Fruit fly (Drosophila melanogaster) whole organism, embryonic: ENCODE results near the gene stet.

Experiments used
- ATbp ChIP-seq: fragments of 200-800 bp; sonication (Bioruptor generic); optimal IDR thresholded peaks from 2 replicates; lab custom pipeline; 2017; ENCODE audit warnings: missing biosample characterization, mild to moderate bottlenecking, missing genetic modification characterization, missing genetic modification reagents
- CG10274 ChIP-seq: fragments of 200-800 bp; sonication (Bioruptor generic); optimal IDR thresholded peaks from 3 replicates; lab custom pipeline; 2017; ENCODE audit warnings: missing biosample characterization, mild to moderate bottlenecking, missing genetic modification characterization
- CG10431 ChIP-seq: fragments of 200-800 bp; sonication (Bioruptor generic); optimal IDR thresholded peaks from 3 replicates; lab custom pipeline; 2018; ENCODE audit warnings: missing biosample characterization, mild to moderate bottlenecking, missing genetic modification characterization
- CG13624 ChIP-seq: fragments of 200-800 bp; sonication (Bioruptor generic); optimal IDR thresholded peaks from 2 replicates; lab custom pipeline; 2016; ENCODE audit warnings: missing biosample characterization, missing genetic modification characterization
- CG15073 ChIP-seq: fragments of 200-800 bp; sonication (Bioruptor generic); optimal IDR thresholded peaks from 2 replicates; lab custom pipeline; 2016; ENCODE audit warnings: missing biosample characterization, missing genetic modification characterization
- CG15479 ChIP-seq: fragments of 200-800 bp; sonication (Bioruptor generic); optimal IDR thresholded peaks from 3 replicates; lab custom pipeline; 2019; ENCODE audit warnings: missing biosample characterization, mild to moderate bottlenecking, missing genetic modification characterization, moderate library complexity
- CG15514 ChIP-seq: fragments of 200-800 bp; sonication (Bioruptor generic); optimal IDR thresholded peaks from 3 replicates; lab custom pipeline; 2017; ENCODE audit warnings: missing biosample characterization, missing genetic modification characterization, mild to moderate bottlenecking, moderate library complexity, missing genetic modification reagents
- CG18011 ChIP-seq: fragments of 200-800 bp; sonication (Bioruptor generic); optimal IDR thresholded peaks from 2 replicates; lab custom pipeline; 2017; ENCODE audit warnings: missing biosample characterization, missing genetic modification characterization, mild to moderate bottlenecking, moderate library complexity, missing genotype
- CG18619 ChIP-seq: fragments of 200-800 bp; sonication (Bioruptor generic); optimal IDR thresholded peaks from 3 replicates; lab custom pipeline; 2017; ENCODE audit warnings: missing biosample characterization, mild to moderate bottlenecking, missing genetic modification characterization
- CG34422 ChIP-seq: fragments of 200-800 bp; sonication (Bioruptor generic); IDR thresholded peaks from 3 replicates; pipeline ENCODE4 v1.3.6; 2022; ENCODE audit warnings: missing biosample characterization, missing genetic modification characterization
- CG6175 ChIP-seq: fragments of 200-800 bp; sonication (Bioruptor generic); IDR thresholded peaks from 3 replicates; pipeline ENCODE4 v1.3.6; 2022; ENCODE audit warnings: missing biosample characterization, missing genetic modification characterization
- CG6689 ChIP-seq: fragments of 200-800 bp; sonication (Bioruptor generic); IDR thresholded peaks from 2 replicates; pipeline ENCODE4 v1.3.6; 2022; ENCODE audit warnings: missing biosample characterization, missing genetic modification characterization
- CG6765 ChIP-seq: fragments of 200-800 bp; sonication (Bioruptor generic); optimal IDR thresholded peaks from 3 replicates; lab custom pipeline; 2017; ENCODE audit warnings: missing biosample characterization, mild to moderate bottlenecking, missing genetic modification characterization
- CG6791 ChIP-seq: fragments of 200-800 bp; sonication (Bioruptor generic); IDR thresholded peaks from 3 replicates; pipeline ENCODE4 v1.3.6; 2022; ENCODE audit warnings: missing biosample characterization, missing genetic modification characterization; ENCODE audit not compliant: partially characterized antibody
- CG9876 ChIP-seq: fragments of 200-800 bp; sonication (Bioruptor generic); optimal IDR thresholded peaks from 2 replicates; lab custom pipeline; 2016; ENCODE audit warnings: missing biosample characterization, missing genetic modification characterization
- CrebB ChIP-seq: fragments of 200-800 bp; sonication (Bioruptor generic); optimal IDR thresholded peaks from 3 replicates; lab custom pipeline; 2018; ENCODE audit warnings: missing biosample characterization, mild to moderate bottlenecking, missing genetic modification characterization
- Fer2 ChIP-seq: fragments of 200-800 bp; sonication (Bioruptor generic); optimal IDR thresholded peaks from 2 replicates; lab custom pipeline; 2018; ENCODE audit warnings: missing biosample characterization, mild to moderate bottlenecking, missing genetic modification characterization, moderate library complexity
- Hr39 ChIP-seq: fragments of >200 bp; optimal IDR thresholded peaks from 2 replicates; lab custom pipeline; 2017
- MESR4 ChIP-seq: fragments of 200-800 bp; sonication (Bioruptor generic); optimal IDR thresholded peaks from 2 replicates; lab custom pipeline; 2018; ENCODE audit warnings: missing biosample characterization, mild to moderate bottlenecking, missing genetic modification characterization, moderate library complexity
- Nf-YB ChIP-seq: fragments of 200-800 bp; sonication (Bioruptor generic); optimal IDR thresholded peaks from 3 replicates; lab custom pipeline; 2019; ENCODE audit warnings: missing biosample characterization, mild to moderate bottlenecking, missing genetic modification characterization, moderate library complexity
- Optix ChIP-seq: fragments of 200-800 bp; sonication (Bioruptor generic); IDR thresholded peaks from 3 replicates; pipeline ENCODE4 v1.3.6; 2022; ENCODE audit warnings: missing biosample characterization, missing genetic modification characterization
- Ptx1 ChIP-seq: fragments of 200-800 bp; sonication (Bioruptor generic); IDR thresholded peaks from 2 replicates; pipeline ENCODE4 v1.3.6; 2022; ENCODE audit warnings: missing biosample characterization, missing genetic modification characterization
- Rx ChIP-seq: fragments of 200-800 bp; sonication (Bioruptor generic); IDR thresholded peaks from 2 replicates; pipeline ENCODE4 v1.3.6; 2022; ENCODE audit warnings: missing biosample characterization, missing genetic modification characterization
- Spps ChIP-seq: fragments of 200-800 bp; sonication (Bioruptor generic); optimal IDR thresholded peaks from 2 replicates; lab custom pipeline; 2018; ENCODE audit warnings: missing biosample characterization, mild to moderate bottlenecking, missing genetic modification characterization
- Taf1 ChIP-seq: fragments of 200-800 bp; sonication (Bioruptor generic); IDR thresholded peaks from 2 replicates; pipeline ENCODE4 v1.3.6; 2022; ENCODE audit warnings: missing biosample characterization, missing genetic modification characterization
- Tbp ChIP-seq: fragments of >200 bp; optimal IDR thresholded peaks from 2 replicates; lab custom pipeline; 2018; ENCODE audit warnings: missing biosample characterization, missing genetic modification characterization
- ase ChIP-seq: fragments of 200-800 bp; sonication (Bioruptor generic); IDR thresholded peaks from 3 replicates; pipeline ENCODE4 v1.3.6; 2022; ENCODE audit warnings: missing biosample characterization, missing genetic modification characterization
- chinmo ChIP-seq: fragments of 200-800 bp; sonication (Bioruptor generic); IDR thresholded peaks from 4 replicates; pipeline ENCODE4 v1.3.6; 2022; ENCODE audit warnings: missing biosample characterization, missing genetic modification characterization; ENCODE audit not compliant: partially characterized antibody
- chm ChIP-seq: fragments of 200-800 bp; sonication (Bioruptor generic); IDR thresholded peaks from 2 replicates; pipeline ENCODE4 v1.3.6; 2022; ENCODE audit warnings: missing biosample characterization, missing genetic modification characterization
- crp ChIP-seq, 2 experiments: fragments of 200-800 bp; sonication (Bioruptor generic); optimal IDR thresholded peaks; 2 replicates in 1 of 2; 3 replicates in 1 of 2; lab custom pipeline; 2017; ENCODE audit warnings: missing biosample characterization in 2 of 2, missing genetic modification characterization in 2 of 2, mild to moderate bottlenecking in 1 of 2, moderate library complexity in 1 of 2
- da ChIP-seq: fragments of 200-800 bp; sonication (Bioruptor generic); optimal IDR thresholded peaks from 2 replicates; lab custom pipeline; 2016; ENCODE audit warnings: missing biosample characterization, missing genetic modification characterization
- dimm ChIP-seq: fragments of 200-800 bp; sonication (Bioruptor generic); IDR thresholded peaks from 2 replicates; pipeline ENCODE4 v1.3.6; 2022; ENCODE audit warnings: missing biosample characterization, missing genetic modification characterization
- ftz-f1 ChIP-seq: fragments of 200-800 bp; sonication (Bioruptor generic); optimal IDR thresholded peaks from 2 replicates; lab custom pipeline; 2016; ENCODE audit warnings: missing biosample characterization, missing genetic modification characterization
- hbn ChIP-seq: fragments of 200-800 bp; sonication (Bioruptor generic); IDR thresholded peaks from 2 replicates; pipeline ENCODE4 v1.3.6; 2022; ENCODE audit warnings: missing biosample characterization, missing genetic modification characterization; ENCODE audit not compliant: partially characterized antibody
- kah ChIP-seq: fragments of 200-800 bp; sonication (Bioruptor generic); optimal IDR thresholded peaks from 2 replicates; lab custom pipeline; 2018; ENCODE audit warnings: missing biosample characterization, mild to moderate bottlenecking, missing genetic modification characterization
- kni ChIP-seq: fragments of 200-800 bp; sonication (Bioruptor generic); optimal IDR thresholded peaks from 3 replicates; lab custom pipeline; 2017; ENCODE audit warnings: mild to moderate bottlenecking, missing biosample characterization, missing genetic modification reagents, missing genetic modification characterization
- nerfin-2 ChIP-seq: fragments of 200-800 bp; sonication (Bioruptor generic); IDR thresholded peaks from 2 replicates; pipeline ENCODE4 v1.3.6; 2022; ENCODE audit warnings: missing biosample characterization, missing genetic modification characterization; ENCODE audit not compliant: partially characterized antibody
- otp ChIP-seq: fragments of 200-800 bp; sonication (Bioruptor generic); IDR thresholded peaks from 3 replicates; pipeline ENCODE4, ENCODE4 v1.3.6; 2022; ENCODE audit warnings: missing biosample characterization, missing genetic modification characterization
- pan ChIP-seq, 4 experiments: fragments of >200 bp in 3 of 4; fragments of 200-800 bp in 1 of 4; sonication (Bioruptor generic) in 1 of 4; optimal IDR thresholded peaks in 3 of 4; IDR thresholded peaks in 1 of 4; 2 replicates each; pipeline versions ENCODE4 v1.3.6 to Lab custom; 2017 to 2022; ENCODE audit warnings: missing biosample characterization in 2 of 4, missing genetic modification characterization in 2 of 4, mixed read lengths in 1 of 4
- peb ChIP-seq: fragments of 200-800 bp; sonication (Bioruptor generic); IDR thresholded peaks from 2 replicates; pipeline ENCODE4 v1.3.6; 2022; ENCODE audit warnings: missing biosample characterization, missing genetic modification characterization
- prd ChIP-seq, 3 experiments: fragments of >200 bp in 2 of 3; fragments of 200-800 bp in 1 of 3; sonication (Bioruptor generic) in 1 of 3; optimal IDR thresholded peaks in 2 of 3; IDR thresholded peaks in 1 of 3; 2 replicates in 2 of 3; 3 replicates in 1 of 3; pipeline versions ENCODE4 v1.3.6 to Lab custom; 2017 to 2022; ENCODE audit warnings: missing biosample characterization in 1 of 3, missing genetic modification characterization in 1 of 3
- run ChIP-seq: fragments of 200-800 bp; sonication (Bioruptor generic); optimal IDR thresholded peaks from 3 replicates; lab custom pipeline; 2018; ENCODE audit warnings: missing biosample characterization, mild to moderate bottlenecking, missing genetic modification characterization
- slbo ChIP-seq: fragments of 200-800 bp; sonication (Bioruptor generic); IDR thresholded peaks from 2 replicates; pipeline ENCODE4 v1.3.6; 2022; ENCODE audit warnings: missing biosample characterization, missing genetic modification characterization
- so ChIP-seq: fragments of 200-800 bp; sonication (Bioruptor generic); IDR thresholded peaks from 3 replicates; pipeline ENCODE4 v1.3.6; 2022; ENCODE audit warnings: missing biosample characterization, missing genetic modification characterization
- tup ChIP-seq: fragments of 200-800 bp; sonication (Bioruptor generic); optimal IDR thresholded peaks from 2 replicates; lab custom pipeline; 2016; ENCODE audit warnings: missing biosample characterization, mild to moderate bottlenecking, missing genetic modification characterization, moderate library complexity
- tx ChIP-seq: fragments of 200-800 bp; sonication (Bioruptor generic); optimal IDR thresholded peaks from 2 replicates; lab custom pipeline; 2016; ENCODE audit warnings: missing biosample characterization, missing genetic modification characterization

Gene stet

dm6 chr3L:1517274-1518047 lies 28.1 kb upstream of the stet start (continued):
- TF ChIP-seq peb (GFP tag; lab: Robert Waterston, UW): no peak
- TF ChIP-seq hbn: peak; percentile 66
- peak; percentile 80 for TF ChIP-seq CG6791
- peak; percentile 65 for TF ChIP-seq nerfin-2
- no peak for TF ChIP-seq ATbp
- TF ChIP-seq Fer2 (tag; lab: Kevin White, UChicago): no peak
- no peak for TF ChIP-seq CG10431
- peak; percentile 69 for TF ChIP-seq CG18011 (GFP tag; lab: Kevin White, UChicago)
- peak; percentile 51; the same call in 1 of the 3 replicates for TF ChIP-seq CG34422 (GFP tag; lab: Robert Waterston, UW)
- no peak for TF ChIP-seq dimm (GFP tag; lab: Robert Waterston, UW)
- TF ChIP-seq tx (GFP tag; lab: Kevin White, UChicago): peak; percentile 69

dm6 chr3L:1516631-1517273 lies 27.4 kb upstream of the stet start, which contains the start of gene cue:
cue (minus strand) TSS chr3L:1517271.
- TF ChIP-seq CG10274 (peak; percentile 96), Nf-YB (GFP tag; lab: Kevin White, UChicago) (no peak), Optix (no peak), CG15073 (GFP tag; lab: Kevin White, UChicago) (no peak), kah (GFP tag; lab: Kevin White, UChicago) (peak; percentile 56), chm (0 out of 2 replicates have a peak, but pooled peaks have one; percentile 14), crp (GFP tag; optimal IDR thresholded peaks at IDR 0.05; lab: Kevin White, UChicago) (peak in 1 of 2 experiments; percentile 33), Tbp (GFP tag; lab: Kevin White, UChicago) (no peak), pan (optimal IDR thresholded peaks at IDR 0.05; lab: Kevin White, UChicago) (no peak), pan (GFP tag; optimal IDR thresholded peaks at IDR 0.05 in 1 of 2, IDR thresholded peaks at IDR 0.05 in 1 of 2) (no peak), Spps (tag; lab: Kevin White, UChicago) (no peak), CG13624 (GFP tag; lab: Kevin White, UChicago) (no peak), Ptx1 (GFP tag; lab: Robert Waterston, UW) (no peak), CG15514 (peak; percentile 63), CG6689 (no peak), so (peak; percentile 60; the same call in 2 of the 3 replicates), CG6175 (GFP tag; lab: Robert Waterston, UW) (peak; percentile 75; the same call in 2 of the 3 replicates), run (tag; lab: Kevin White, UChicago) (no peak), CG9876 (GFP tag; lab: Kevin White, UChicago) (no peak), Taf1 (GFP tag; lab: Robert Waterston, UW) (0 out of 2 replicates have a peak, but pooled peaks have one; percentile 6), MESR4 (peak; percentile 43), kni (GFP tag; lab: Kevin White, UChicago) (no peak), tup (no peak), prd (optimal IDR thresholded peaks at IDR 0.05; lab: Kevin White, UChicago) (no peak), prd (GFP tag; IDR thresholded peaks at IDR 0.05; lab: Robert Waterston, UW) (no peak), ftz-f1 (GFP tag; lab: Kevin White, UChicago) (peak; percentile 53), Rx (GFP tag; lab: Robert Waterston, UW) (no peak), slbo (GFP tag; lab: Robert Waterston, UW) (no peak), CG18619 (GFP tag; lab: Kevin White, UChicago) (no peak), otp (0 out of 3 replicates have a peak, but pooled peaks have one; percentile 16), ase (GFP tag; lab: Robert Waterston, UW) (no peak), chinmo (GFP tag; lab: Robert Waterston, UW) (0 out of 4 replicates have a peak, but pooled peaks have one; percentile 18), CrebB (tag; lab: Kevin White, UChicago) (no peak), CG34422 (GFP tag; lab: Robert Waterston, UW) (0 out of 3 replicates have a peak, but pooled peaks have one; percentile 41), da (GFP tag; lab: Kevin White, UChicago) (no peak), Hr39 (lab: Kevin White, UChicago) (no peak), CG6765 (GFP tag; lab: Kevin White, UChicago) (no peak), CG15479 (GFP tag; lab: Kevin White, UChicago) (peak; percentile 48)
